Worm (Caenorhabditis elegans) whole organism, dauer: ENCODE results near the gene C13A10.2.

Experiments
- unc-62 ChIP-seq: sonication (generic microtip); optimal IDR thresholded peaks from 2 replicates; lab custom pipeline; 2017; ENCODE audit warnings: missing biosample characterization, missing genetic modification reagents, missing genetic modification characterization

The C13A10.2 gene

DNA sequence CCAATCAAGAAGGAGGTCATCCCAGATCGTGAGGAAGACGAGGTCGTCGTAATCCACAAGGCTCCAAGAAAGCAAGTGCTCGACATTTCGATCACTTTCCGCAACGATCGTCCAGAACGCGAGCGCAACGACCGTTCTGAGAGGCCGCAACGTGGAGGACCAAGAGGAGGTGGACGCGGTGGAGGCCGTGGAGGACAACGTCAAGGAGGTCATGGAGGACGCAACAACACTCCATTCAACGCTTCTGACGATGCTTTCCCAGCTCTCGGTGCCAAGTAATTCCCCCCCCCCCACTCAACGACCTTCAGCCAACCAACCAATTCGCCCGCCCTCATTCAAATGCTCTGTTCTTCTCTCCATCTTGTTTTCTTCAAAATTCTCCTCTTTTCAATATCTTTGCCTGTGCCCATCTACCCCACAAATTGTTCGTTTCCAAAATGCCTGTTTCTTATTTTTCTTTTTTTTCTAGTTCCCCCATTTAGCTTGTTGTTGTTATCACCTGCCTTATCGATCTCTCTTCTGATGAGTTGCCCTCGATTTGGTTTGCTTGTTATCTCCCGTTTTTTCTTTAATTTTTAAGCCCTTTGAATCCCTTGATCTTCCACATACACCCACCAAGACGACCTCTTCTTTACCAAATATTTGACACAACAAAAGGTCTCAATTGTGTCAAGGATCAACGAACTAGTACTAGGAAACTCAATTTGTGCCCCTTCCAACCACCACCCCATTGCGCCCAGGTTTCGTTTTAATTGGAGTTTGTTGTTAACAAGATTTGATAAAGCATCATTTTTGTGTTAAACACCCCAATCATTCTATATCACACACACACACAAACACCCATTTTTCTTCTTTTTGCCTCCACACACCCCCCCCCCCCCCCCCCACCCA, 35.3 kb downstream of the C13A10.2 start:
- no peak for TF ChIP-seq unc-62 (GFP tag; lab: Kevin White, UChicago)

- TF ChIP-seq unc-62 (GFP tag; lab: Kevin White, UChicago), result no peak
Observed at ce11 chrII:1320987-1321807, 36.6 kb downstream of the C13A10.2 start, which contains the start of gene vig-1. Gene vig-1 (plus strand): TSS chrII:1321037.

- TF ChIP-seq unc-62 (GFP tag; lab: Kevin White, UChicago), result no peak
Observed at ce11 chrII:1320412-1320811, 37.4 kb downstream of the C13A10.2 start.

ce11 chrII:1315245-1315644, 42.6 kb downstream of the C13A10.2 start:
- TF ChIP-seq unc-62 (GFP tag; lab: Kevin White, UChicago), result no peak

DNA sequence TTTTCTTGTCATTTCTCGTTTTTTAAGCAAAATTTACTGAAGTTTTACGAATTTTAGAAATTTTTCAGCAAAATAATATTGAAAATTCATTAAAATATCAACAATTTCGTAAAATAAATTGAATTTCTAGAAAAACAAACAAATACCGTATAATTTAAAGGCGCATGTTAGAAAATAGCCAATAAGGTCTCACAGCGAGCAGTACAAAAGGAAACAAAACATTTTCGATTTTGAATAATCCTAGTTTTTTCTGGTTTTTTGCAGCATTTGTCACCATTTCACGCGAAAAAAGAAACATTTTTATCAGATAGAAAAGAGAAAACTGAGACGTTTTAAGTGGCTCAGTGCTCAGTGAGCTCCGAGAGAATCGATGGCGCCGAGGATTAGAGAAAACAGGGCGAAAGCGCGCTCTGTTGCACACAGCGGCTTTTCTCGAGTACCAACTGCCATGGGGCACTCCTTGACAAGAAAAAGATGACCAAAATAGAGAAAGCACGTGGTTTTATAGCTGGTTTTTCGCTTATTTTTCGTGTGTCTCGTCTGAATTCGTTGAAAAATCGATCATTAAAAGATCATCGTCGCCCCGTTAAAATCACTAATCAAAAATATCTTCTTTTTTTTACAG, 47.8 kb downstream of the C13A10.2 start, which contains the start of the genes alh-6 and fcho-1:
alh-6 (minus strand) TSS at position 242 of the 625 bp plus-strand sequence.
fcho-1 (plus strand) TSS at position 624 of the 625 bp plus-strand sequence.
- no peak for TF ChIP-seq unc-62 (GFP tag; lab: Kevin White, UChicago)
